Fruit fly (Drosophila melanogaster): ENCODE results near the gene Tgs1.

Tgs1 gene

DNA sequence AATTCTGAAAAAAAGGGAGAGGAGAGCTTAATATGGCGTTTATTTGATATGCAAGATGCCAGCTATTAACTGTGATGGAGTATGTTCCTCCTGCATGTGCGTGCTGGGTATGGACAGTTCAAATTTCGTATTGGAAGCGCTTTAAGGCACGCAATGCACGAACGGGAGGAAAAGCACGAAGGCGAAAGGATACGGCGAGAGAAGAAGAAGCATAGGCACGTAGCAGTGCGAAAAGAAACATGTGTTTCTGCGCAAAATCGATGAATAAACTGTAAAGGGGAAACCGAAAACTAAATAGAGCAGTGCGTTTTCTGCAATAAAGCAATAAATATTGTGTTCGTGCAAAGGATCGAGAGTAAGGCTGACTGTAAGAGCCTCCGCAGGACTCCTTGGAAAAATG, 39.4 kb upstream of the Tgs1 start, which contains the start of gene CG14314 (continued):
- TF ChIP-seq onecut (GFP tag; IDR thresholded peaks at IDR 0.05) (peak; percentile 93), CG12299 (tag; optimal IDR thresholded peaks at IDR 0.05) (no peak), eve (GFP tag; optimal IDR thresholded peaks at IDR 0.05) (no peak), unc-4 (GFP tag; IDR thresholded peaks at IDR 0.05; ENCODE audit: partially characterized antibody) (peak; percentile 16; the same call in 1 of the 2 replicates), CG17359 (tag; optimal IDR thresholded peaks at IDR 0.05) (no peak), CG4282 (GFP tag; optimal IDR thresholded peaks at IDR 0.05) (no peak), inv (GFP tag; IDR thresholded peaks at IDR 0.05; ENCODE audit: partially characterized antibody) (peak; percentile 39; the same call in 1 of the 2 replicates), Hmr (GFP tag; optimal IDR thresholded peaks at IDR 0.05) (no peak), Ets65A (GFP tag) (peak; percentile 95), corto (GFP tag; optimal IDR thresholded peaks at IDR 0.05) (no peak), ara (GFP tag; IDR thresholded peaks at IDR 0.05) (0 out of 2 replicates have a peak, but pooled peaks have one; percentile 12), CG13894 (tag; optimal IDR thresholded peaks at IDR 0.05) (no peak), MBD-R2 (GFP tag; IDR thresholded peaks at IDR 0.05) (0 out of 2 replicates have a peak, but pooled peaks have one; percentile 36), HLH4C (GFP tag; IDR thresholded peaks at IDR 0.05; ENCODE audit: partially characterized antibody) (no peak), pita (GFP tag; optimal IDR thresholded peaks at IDR 0.05) (no peak), MESR4 (GFP tag; optimal IDR thresholded peaks at IDR 0.05) (peak; percentile 10)

DNA sequence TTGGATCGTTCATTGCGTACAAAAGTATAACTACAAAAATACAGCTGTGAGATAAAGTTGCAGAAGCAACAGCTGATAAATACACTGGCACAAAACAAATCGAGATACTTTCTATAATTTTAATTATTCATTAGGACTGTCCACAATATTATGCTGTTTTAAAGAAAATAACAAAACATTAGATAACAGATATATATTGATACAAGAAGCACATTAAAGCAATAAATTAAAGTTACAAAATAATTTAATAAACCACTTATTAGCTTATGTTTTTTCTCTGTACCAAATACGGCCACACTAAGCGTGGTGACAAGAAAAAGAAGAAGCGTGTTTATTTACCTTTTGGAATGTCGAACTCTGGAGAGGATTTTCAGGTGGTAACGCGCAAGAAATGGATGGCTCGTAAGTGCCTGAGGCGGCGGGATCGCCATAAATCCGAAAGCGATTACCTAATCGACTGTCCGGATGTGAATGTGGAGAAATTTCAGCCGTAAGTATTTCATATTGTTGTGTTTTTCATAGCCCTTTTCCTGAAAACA, 35.0 kb upstream of the Tgs1 start, which contains the start of the genes CG7988 and CG7183:
Gene CG7988, plus strand, starts transcription at position 316 of the 539 bp plus-strand sequence.
Gene CG7183, minus strand, starts transcription at position 489 of the 539 bp plus-strand sequence.
- TF ChIP-seq CG10543 (GFP tag; optimal IDR thresholded peaks at IDR 0.05) (peak; percentile 88), CG13287 (GFP tag; IDR thresholded peaks at IDR 0.05; ENCODE audit: partially characterized antibody) (peak; percentile 48; the same call in 1 of the 2 replicates), ase (GFP tag; IDR thresholded peaks at IDR 0.05) (peak; percentile 98), kni (GFP tag; optimal IDR thresholded peaks at IDR 0.05) (peak; percentile 50), CG11398 (GFP tag; optimal IDR thresholded peaks at IDR 0.05) (peak; percentile 84), esg (GFP tag; conservative IDR thresholded peaks at IDR 0.05) (peak; percentile 98), gro (GFP tag; optimal IDR thresholded peaks at IDR 0.05) (peak; percentile 86), kah (GFP tag; optimal IDR thresholded peaks at IDR 0.05) (peak; percentile 88), CG34224 (GFP tag; IDR thresholded peaks at IDR 0.05; ENCODE audit: partially characterized antibody) (no peak), Dbx (GFP tag; IDR thresholded peaks at IDR 0.05) (peak; percentile 98), jigr1 (GFP tag; IDR thresholded peaks at IDR 0.05) (peak; percentile 95), hbn (GFP tag; IDR thresholded peaks at IDR 0.05; ENCODE audit: partially characterized antibody) (no peak), otp (GFP tag; IDR thresholded peaks at IDR 0.05) (peak; percentile 97), rib (GFP tag; IDR thresholded peaks at IDR 0.05) (peak; percentile 97), CG14965 (GFP tag; optimal IDR thresholded peaks at IDR 0.05; ENCODE audit: borderline replicate concordance) (peak; percentile 43), Eip74EF (GFP tag; optimal IDR thresholded peaks at IDR 0.05) (peak in 1 of 2 experiments; percentile 97), CG10462 (GFP tag; optimal IDR thresholded peaks at IDR 0.05) (peak; percentile 96), CG6765 (GFP tag; optimal IDR thresholded peaks at IDR 0.05) (peak; percentile 87), Sry-δ (GFP tag; optimal IDR thresholded peaks at IDR 0.05) (peak; percentile 68), ATbp (GFP tag; optimal IDR thresholded peaks at IDR 0.05) (peak; percentile 94), CG1233 (GFP tag; optimal IDR thresholded peaks at IDR 0.05) (peak; percentile 96), CkIIα-i1 (GFP tag; IDR thresholded peaks at IDR 0.05) (peak; percentile 67), H2.0 (GFP tag; IDR thresholded peaks at IDR 0.05) (peak; percentile 99), abd-A (tag; optimal IDR thresholded peaks at IDR 0.05) (no peak), CG9609 (GFP tag; optimal IDR thresholded peaks at IDR 0.05) (peak; percentile 92), CG17568 (GFP tag; optimal IDR thresholded peaks at IDR 0.05) (no peak), br (optimal IDR thresholded peaks at IDR 0.05) (no peak), CG17612 (GFP tag; IDR thresholded peaks at IDR 0.05) (peak; percentile 97), CG5953 (GFP tag; IDR thresholded peaks at IDR 0.05) (peak; percentile 93), Trl (optimal IDR thresholded peaks at IDR 0.05) (no peak), Trl (GFP tag; optimal IDR thresholded peaks at IDR 0.05) (peak; percentile 95), al (GFP tag; IDR thresholded peaks at IDR 0.05) (peak; percentile 98), Kr (GFP tag; optimal IDR thresholded peaks at IDR 0.05) (peak; percentile 41), mam (GFP tag; optimal IDR thresholded peaks at IDR 0.05) (peak; percentile 96)
